Worm (Caenorhabditis elegans): ENCODE results near the gene acox-3.

DNA sequence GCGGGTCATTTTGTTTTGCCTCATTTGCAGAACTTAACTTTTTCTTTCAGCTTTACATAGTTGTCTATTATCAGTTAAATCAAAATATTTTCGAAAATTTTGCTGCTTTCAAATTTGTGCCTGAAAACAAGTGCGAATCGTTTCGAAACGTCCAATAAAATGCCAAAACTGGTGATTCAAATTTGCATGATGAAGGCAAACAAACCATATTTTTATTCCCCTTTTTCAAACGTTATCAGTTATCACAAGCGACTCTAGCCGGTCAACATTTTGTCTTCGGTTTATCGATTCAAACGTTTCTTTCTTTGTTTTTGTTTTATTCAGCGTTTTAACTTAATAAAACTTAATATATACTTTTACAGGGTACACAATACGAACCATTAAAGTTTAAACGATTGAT, 37.7 kb downstream of the acox-3 start, which contains the start of the genes ugt-24 and C49A9.6:
- TF ChIP-seq ceh-13 (GFP tag; optimal IDR thresholded peaks at IDR 0.05), result no peak
- no peak for TF ChIP-seq flt-1 (GFP tag; IDR thresholded peaks at IDR 0.05)
- no peak for TF ChIP-seq ets-7 (tag; optimal IDR thresholded peaks at IDR 0.05)
- no peak for TF ChIP-seq tbx-11 (GFP tag; IDR thresholded peaks at IDR 0.05)
- TF ChIP-seq F13C5.2 (tag; optimal IDR thresholded peaks at IDR 0.05), result no peak
- no peak for TF ChIP-seq pes-1 (GFP tag; IDR thresholded peaks at IDR 0.05)
- no peak for TF ChIP-seq scrt-1 (GFP tag; IDR thresholded peaks at IDR 0.05)
- no peak for TF ChIP-seq tra-4 (tag; optimal IDR thresholded peaks at IDR 0.05)
- TF ChIP-seq ama-1 (optimal IDR thresholded peaks at IDR 0.05), result no peak
- TF ChIP-seq aly-1 (tag; optimal IDR thresholded peaks at IDR 0.05), result no peak
- no peak for TF ChIP-seq ceh-36 (tag; optimal IDR thresholded peaks at IDR 0.05)
- no peak for TF ChIP-seq sea-1 (GFP tag; conservative IDR thresholded peaks at IDR 0.05)

All from whole organism, early embryonic.